Worm (Caenorhabditis elegans) whole organism, L4 larva: Measurements from ENCODE around the gene gtf-2F1.
A peak's percentile ranks its signal among the peaks of the same experiment; 100 is the strongest.

ENCODE experiments used
- Y105C5A.15 ChIP-seq: fragments of 200-800 bp; sonication (Bioruptor generic); IDR thresholded peaks from 2 replicates; pipeline ENCODE4 v1.3.6; 2022; ENCODE audit warnings: missing genetic modification characterization, missing compliant biosample characterization
- Y5F2A.4 ChIP-seq: fragments of 200-800 bp; sonication (Bioruptor generic); optimal IDR thresholded peaks from 2 replicates; lab custom pipeline; 2018; ENCODE audit warnings: mild to moderate bottlenecking, missing genetic modification characterization, missing compliant biosample characterization
- ZK546.5 ChIP-seq, 2 experiments: sonication (generic microtip); optimal IDR thresholded peaks; 2 replicates each; lab custom pipeline; 2017; ENCODE audit warnings: missing biosample characterization in 2 of 2, missing genetic modification characterization in 2 of 2
- aha-1 ChIP-seq: fragments of 150-350 bp; peaks from one replicate; lab custom pipeline; 2014; ENCODE audit warnings: missing biosample characterization, missing genetic modification characterization
- arid-1 ChIP-seq: fragments of 200-800 bp; sonication (Bioruptor generic); conservative IDR thresholded peaks from 2 replicates; pipeline ENCODE4 v1.3.6; 2022; ENCODE audit warnings: missing genetic modification reagents, missing genetic modification characterization, missing compliant biosample characterization
- ceh-20 ChIP-seq: fragments of 200-800 bp; sonication (Bioruptor generic); IDR thresholded peaks from 2 replicates; pipeline ENCODE4 v1.3.6; 2022; ENCODE audit warnings: missing genetic modification reagents, missing genetic modification characterization, missing compliant biosample characterization
- ceh-44 ChIP-seq: fragments of 200-800 bp; sonication (Bioruptor generic); IDR thresholded peaks from 2 replicates; pipeline ENCODE4 v1.3.6; 2022; ENCODE audit warnings: missing genetic modification reagents, missing genetic modification characterization, missing compliant biosample characterization
- ces-1 ChIP-seq: fragments of 150-350 bp; sonication (generic microtip); optimal IDR thresholded peaks from 4 replicates; lab custom pipeline; 2014; ENCODE audit warnings: missing biosample characterization, missing genetic modification reagents, missing genetic modification characterization
- daf-12 ChIP-seq: fragments of 150-350 bp; optimal IDR thresholded peaks from 2 replicates; lab custom pipeline; 2014; ENCODE audit warnings: missing biosample characterization, missing genetic modification reagents, missing genetic modification characterization
- daf-19 ChIP-seq: fragments of 200-800 bp; sonication (Bioruptor generic); conservative IDR thresholded peaks from 2 replicates; pipeline ENCODE4 v1.3.6; 2022; ENCODE audit warnings: missing genetic modification characterization, missing compliant biosample characterization
- duxl-1 ChIP-seq: sonication (generic microtip); optimal IDR thresholded peaks from 2 replicates; lab custom pipeline; 2016; ENCODE audit warnings: mild to moderate bottlenecking, missing genetic modification characterization, moderate library complexity, missing compliant biosample characterization; ENCODE audit not compliant: poor library complexity
- dve-1 ChIP-seq: sonication (generic microtip); optimal IDR thresholded peaks from 2 replicates; lab custom pipeline; 2017; ENCODE audit warnings: antibody characterized with exemption, mild to moderate bottlenecking, missing genetic modification characterization, missing compliant biosample characterization; ENCODE audit not compliant: insufficient read depth
- fkh-10 ChIP-seq: fragments of 150-350 bp; optimal IDR thresholded peaks from 2 replicates; lab custom pipeline; 2014; ENCODE audit warnings: missing biosample characterization, missing genetic modification reagents, missing genetic modification characterization
- hlh-11 ChIP-seq: fragments of 200-800 bp; sonication (Bioruptor generic); optimal IDR thresholded peaks from 2 replicates; lab custom pipeline; 2018; ENCODE audit warnings: mild to moderate bottlenecking, missing genetic modification characterization, missing compliant biosample characterization
- hlh-30 ChIP-seq: sonication (generic microtip); optimal IDR thresholded peaks from 2 replicates; lab custom pipeline; 2017; ENCODE audit warnings: antibody characterized with exemption, mild to moderate bottlenecking, missing genetic modification characterization, missing compliant biosample characterization; ENCODE audit not compliant: insufficient read depth
- lin-1 ChIP-seq: fragments of 200-800 bp; sonication (Bioruptor generic); IDR thresholded peaks from 2 replicates; pipeline ENCODE4 v1.3.6; 2022; ENCODE audit warnings: missing genetic modification reagents, missing genetic modification characterization, missing compliant biosample characterization
- lin-15B ChIP-seq: fragments of 150-350 bp; sonication (generic microtip); optimal IDR thresholded peaks from 3 replicates; lab custom pipeline; 2014; ENCODE audit warnings: missing biosample characterization, missing genetic modification characterization
- lir-3 ChIP-seq: sonication (generic microtip); optimal IDR thresholded peaks from 2 replicates; lab custom pipeline; 2016; ENCODE audit warnings: mild to moderate bottlenecking, missing genetic modification characterization, missing compliant biosample characterization
- mes-2 ChIP-seq: sonication (generic microtip); optimal IDR thresholded peaks from 2 replicates; lab custom pipeline; 2016; ENCODE audit warnings: missing genotype, mild to moderate bottlenecking, missing genetic modification characterization, missing compliant biosample characterization; ENCODE audit not compliant: poor library complexity, severe bottlenecking
- mxl-2 ChIP-seq: fragments of 200-800 bp; sonication (Bioruptor generic); conservative IDR thresholded peaks from 2 replicates; pipeline ENCODE4 v1.3.6; 2022; ENCODE audit warnings: missing genetic modification reagents, missing genetic modification characterization, missing compliant biosample characterization
- mxl-3 ChIP-seq: fragments of 200-800 bp; sonication (Bioruptor generic); optimal IDR thresholded peaks from 2 replicates; lab custom pipeline; 2018; ENCODE audit warnings: mild to moderate bottlenecking, missing genetic modification characterization, missing compliant biosample characterization
- nhr-237 ChIP-seq: sonication (generic microtip); optimal IDR thresholded peaks from 2 replicates; lab custom pipeline; 2017; ENCODE audit warnings: missing biosample characterization, missing genetic modification characterization
- nhr-28 ChIP-seq: fragments of 150-350 bp; optimal IDR thresholded peaks from 2 replicates; lab custom pipeline; 2014; ENCODE audit warnings: missing biosample characterization, missing genetic modification characterization
- nhr-48 ChIP-seq: sonication (generic microtip); optimal IDR thresholded peaks from 2 replicates; lab custom pipeline; 2016; ENCODE audit warnings: mild to moderate bottlenecking, missing genetic modification characterization, missing compliant biosample characterization
- nhr-6 ChIP-seq: fragments of 150-350 bp; optimal IDR thresholded peaks from 2 replicates; lab custom pipeline; 2014; ENCODE audit warnings: missing biosample characterization, missing genetic modification characterization
- nhr-76 ChIP-seq: fragments of 150-350 bp; optimal IDR thresholded peaks from 2 replicates; lab custom pipeline; 2014; ENCODE audit warnings: missing biosample characterization, missing genetic modification characterization
- pha-4 ChIP-seq, 2 experiments: fragments of 150-350 bp in 1 of 2; fragments of 200-800 bp in 1 of 2; sonication (Bioruptor generic) in 1 of 2; IDR thresholded peaks in 1 of 2; optimal IDR thresholded peaks in 1 of 2; 2 replicates each; pipeline versions ENCODE4 v1.3.6 to Lab custom; 2014 to 2022; ENCODE audit warnings: missing genetic modification characterization in 2 of 2, missing genetic modification reagents in 2 of 2, missing biosample characterization in 1 of 2, missing compliant biosample characterization in 1 of 2
- pqm-1 ChIP-seq: sonication (generic microtip); optimal IDR thresholded peaks from 2 replicates; lab custom pipeline; 2017; ENCODE audit warnings: missing biosample characterization, missing genetic modification characterization
- set-16 ChIP-seq: fragments of 200-800 bp; sonication (Bioruptor generic); IDR thresholded peaks from 2 replicates; pipeline ENCODE4 v1.3.6; 2022; ENCODE audit warnings: missing genetic modification reagents, missing genetic modification characterization, missing compliant biosample characterization
- spr-1 ChIP-seq: sonication (generic microtip); optimal IDR thresholded peaks from 2 replicates; lab custom pipeline; 2016; ENCODE audit warnings: mild to moderate bottlenecking, missing genetic modification characterization, missing compliant biosample characterization
- unc-62 ChIP-seq, 3 experiments: fragments of 150-350 bp in 1 of 3; sonication (generic microtip); optimal IDR thresholded peaks in 2 of 3; peaks in 1 of 3; 1 replicate in 1 of 3; 2 replicates in 2 of 3; lab custom pipeline; 2014 to 2017; ENCODE audit warnings: missing biosample characterization in 3 of 3, missing genetic modification characterization in 3 of 3, missing genetic modification reagents in 3 of 3, missing genotype in 1 of 3
- zfp-2 ChIP-seq: sonication (generic microtip); optimal IDR thresholded peaks from 2 replicates; lab custom pipeline; 2016; ENCODE audit warnings: mild to moderate bottlenecking, missing genetic modification characterization, missing compliant biosample characterization
- zfp-3 ChIP-seq: fragments of 200-800 bp; sonication (Bioruptor generic); conservative IDR thresholded peaks from 2 replicates; pipeline ENCODE4 v1.3.6; 2022; ENCODE audit warnings: missing genetic modification reagents, missing genetic modification characterization, missing compliant biosample characterization
- zip-2 ChIP-seq: fragments of 150-350 bp; optimal IDR thresholded peaks from 2 replicates; lab custom pipeline; 2014; ENCODE audit warnings: missing biosample characterization, missing genetic modification characterization
- ztf-11 ChIP-seq: fragments of 150-350 bp; optimal IDR thresholded peaks from 2 replicates; lab custom pipeline; 2014; ENCODE audit warnings: missing biosample characterization, missing genetic modification characterization

The gtf-2F1 gene

DNA sequence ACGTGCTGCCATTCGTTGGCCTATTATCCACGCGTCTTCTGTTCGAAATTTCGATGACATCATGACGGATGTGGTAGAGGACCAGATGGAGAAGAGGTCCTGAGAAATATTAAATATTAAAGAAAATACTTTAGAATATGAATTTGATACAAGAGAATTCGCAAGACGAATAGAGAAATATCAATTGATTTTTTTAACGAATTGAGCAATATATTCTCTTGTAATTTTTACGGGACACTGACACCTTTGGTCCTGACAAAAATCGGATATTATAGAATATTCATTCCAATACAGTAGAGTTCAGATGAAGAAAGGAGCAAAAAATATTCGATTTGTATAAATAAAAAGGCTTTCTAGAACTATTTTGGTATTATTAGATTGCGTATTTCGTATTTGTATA lies 13.3 kb upstream of the gtf-2F1 start, which contains the start of gene C01F1.6:
TSS of gene C01F1.6 (minus strand) at position 101 of the 400 bp plus-strand sequence.
- TF ChIP-seq lin-1 (GFP tag; lab: Robert Waterston, UW) = no peak
- TF ChIP-seq unc-62 (GFP tag; optimal IDR thresholded peaks at IDR 0.05 in 1 of 2; lab: Kevin White, UChicago) = peak in 1 of 2 experiments; percentile 86
- no peak for TF ChIP-seq unc-62 (tag; optimal IDR thresholded peaks at IDR 0.05; lab: Kevin White, UChicago)
- TF ChIP-seq aha-1 (tag; lab: Kevin White, UChicago) = peak; percentile 5
- TF ChIP-seq hlh-30 = no peak
- TF ChIP-seq ceh-44 = no peak
- no peak for TF ChIP-seq zfp-2 (tag; lab: Kevin White, UChicago)

DNA sequence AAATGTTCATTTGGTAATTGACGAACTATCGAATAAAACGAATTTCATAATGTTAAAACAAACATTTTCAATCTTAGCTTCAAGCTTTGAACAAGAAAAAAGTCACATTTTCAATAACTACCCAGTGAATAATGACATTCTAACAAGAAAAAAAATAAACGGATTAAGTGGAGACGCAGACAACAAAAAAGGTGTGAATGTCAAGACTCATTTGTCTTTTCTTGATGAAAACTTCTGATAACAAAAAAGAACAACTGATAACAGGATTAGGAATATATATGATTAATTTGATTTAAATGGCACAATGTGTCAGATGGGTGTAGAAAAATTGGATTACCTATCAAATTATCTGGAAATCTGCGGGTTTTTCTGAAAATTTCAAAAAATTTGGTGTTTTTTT lies 12.8 kb upstream of the gtf-2F1 start:
- TF ChIP-seq duxl-1 (tag; lab: Kevin White, UChicago) (no peak), zfp-3 (GFP tag; lab: Robert Waterston, UW) (no peak), dve-1 (peak; percentile 15), mxl-2 (GFP tag; lab: Robert Waterston, UW) (no peak), mes-2 (tag; lab: Kevin White, UChicago) (no peak), ces-1 (GFP tag; lab: Kevin White, UChicago) (no peak), nhr-48 (tag; lab: Kevin White, UChicago) (no peak), daf-19 (GFP tag; lab: Robert Waterston, UW) (no peak), lir-3 (no peak), lin-15B (no peak), set-16 (GFP tag; lab: Robert Waterston, UW) (no peak), zip-2 (no peak), spr-1 (no peak), nhr-76 (tag; lab: Kevin White, UChicago) (no peak), ceh-20 (GFP tag; lab: Robert Waterston, UW) (no peak), unc-62 (GFP tag; optimal IDR thresholded peaks at IDR 0.05 in 1 of 2; lab: Kevin White, UChicago) (peak in 1 of 2 experiments; percentile 27), unc-62 (tag; optimal IDR thresholded peaks at IDR 0.05; lab: Kevin White, UChicago) (no peak), nhr-28 (peak; percentile 4), nhr-6 (peak; percentile 32), Y105C5A.15 (no peak), ZK546.5 (tag; optimal IDR thresholded peaks at IDR 0.05; lab: Kevin White, UChicago) (no peak), hlh-11 (tag; lab: Kevin White, UChicago) (no peak), mxl-3 (GFP tag; lab: Kevin White, UChicago) (no peak), daf-12 (no peak), pqm-1 (tag; lab: Kevin White, UChicago) (peak; percentile 5), ceh-44 (no peak), ztf-11 (no peak), arid-1 (GFP tag; lab: Robert Waterston, UW) (no peak)

DNA sequence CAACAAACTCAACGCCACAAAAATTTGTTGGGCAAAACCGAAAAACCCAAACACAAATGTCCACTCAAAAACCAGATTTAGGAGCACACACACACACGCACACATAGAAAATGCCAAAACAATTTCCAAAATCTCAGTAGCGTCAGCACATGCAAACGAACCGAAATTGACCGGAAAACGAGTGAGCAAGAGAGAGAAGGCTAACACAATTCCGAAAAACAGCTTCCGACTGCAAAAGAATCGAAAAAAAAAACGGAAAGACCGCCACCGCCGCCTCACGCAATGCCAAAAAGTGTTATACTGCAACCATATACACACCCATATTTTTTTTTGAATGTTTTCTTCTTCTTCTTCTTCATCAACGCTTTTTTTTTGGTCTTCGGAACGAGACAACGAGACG lies 9.6 kb upstream of the gtf-2F1 start:
- TF ChIP-seq nhr-76 (tag; lab: Kevin White, UChicago) (no peak), mxl-2 (GFP tag; lab: Robert Waterston, UW) (no peak), fkh-10 (peak; percentile 10), ces-1 (GFP tag; lab: Kevin White, UChicago) (peak; percentile 4), Y5F2A.4 (GFP tag; lab: Kevin White, UChicago) (no peak)

DNA sequence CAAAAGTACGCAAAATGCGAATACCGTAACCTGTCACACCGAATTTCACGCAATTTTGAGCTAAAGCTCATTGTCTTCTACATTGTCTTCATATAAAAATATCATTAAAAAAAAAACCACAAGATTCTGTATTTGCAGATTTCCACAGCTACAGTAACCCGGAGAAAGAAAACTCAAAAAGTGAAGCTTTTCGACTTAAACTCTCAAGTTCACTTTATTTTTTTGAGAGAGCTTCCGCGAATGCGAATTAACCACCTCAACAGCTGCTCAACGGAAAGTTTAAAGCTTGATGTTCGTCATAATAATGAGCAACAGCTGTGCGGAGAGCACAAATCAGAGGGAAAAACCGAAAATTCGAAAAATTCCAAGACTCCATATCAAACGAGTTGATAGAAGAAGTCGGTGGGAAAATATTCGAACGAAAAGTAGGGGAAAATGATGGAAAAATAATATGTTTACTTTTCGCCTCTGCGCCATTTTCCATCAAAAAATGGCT lies 8.3 kb upstream of the gtf-2F1 start:
- peak in 1 of 2 experiments; percentile 55 for TF ChIP-seq unc-62 (GFP tag; optimal IDR thresholded peaks at IDR 0.05 in 1 of 2; lab: Kevin White, UChicago)
- no peak for TF ChIP-seq unc-62 (tag; optimal IDR thresholded peaks at IDR 0.05; lab: Kevin White, UChicago)
- TF ChIP-seq pha-4 (GFP tag; IDR thresholded peaks at IDR 0.05; lab: Robert Waterston, UW) = no peak
- no peak for TF ChIP-seq pha-4 (tag; optimal IDR thresholded peaks at IDR 0.05; lab: Kevin White, UChicago)
- TF ChIP-seq nhr-237 = no peak
- peak; percentile 64 for TF ChIP-seq aha-1 (tag; lab: Kevin White, UChicago)
